Fruit fly (Drosophila melanogaster) whole organism, wandering third instar larva: ENCODE measurements around the gene CG32820.
"Not testable (repeated sequence)": the region's sequence is repeated elsewhere in the genome, so short reads cannot be mapped to it uniquely, and the experiment has no call there.

Source experiments
- Hr78 ChIP-seq: fragments of >200 bp; optimal IDR thresholded peaks from 2 replicates; lab custom pipeline; 2017; ENCODE audit warnings: missing biosample characterization, missing genetic modification characterization
- N ChIP-seq: fragments of >200 bp; optimal IDR thresholded peaks from 2 replicates; lab custom pipeline; 2018; ENCODE audit warnings: missing biosample characterization, missing external identifiers, missing genetic modification characterization
- br ChIP-seq: fragments of 200-800 bp; sonication (Bioruptor generic); optimal IDR thresholded peaks from 2 replicates; lab custom pipeline; 2016; ENCODE audit warnings: missing biosample characterization, missing genetic modification characterization
- brk ChIP-seq: fragments of 200-800 bp; sonication (Bioruptor generic); optimal IDR thresholded peaks from 2 replicates; lab custom pipeline; 2016; ENCODE audit warnings: missing biosample characterization, mild to moderate bottlenecking, missing genetic modification characterization
- fru ChIP-seq: fragments of 200-800 bp; sonication (Bioruptor generic); optimal IDR thresholded peaks from 3 replicates; lab custom pipeline; 2016; ENCODE audit warnings: missing biosample characterization, mild to moderate bottlenecking, missing genetic modification characterization
- lola ChIP-seq: fragments of >200 bp; optimal IDR thresholded peaks from 2 replicates; lab custom pipeline; 2017; ENCODE audit warnings: missing biosample characterization, missing genetic modification characterization
- pan ChIP-seq: fragments of >200 bp; optimal IDR thresholded peaks from 2 replicates; lab custom pipeline; 2017
- psq ChIP-seq: fragments of 200-800 bp; sonication (Bioruptor generic); optimal IDR thresholded peaks from 3 replicates; lab custom pipeline; 2017; ENCODE audit warnings: missing biosample characterization, mild to moderate bottlenecking, missing genetic modification characterization, moderate library complexity
- rgr ChIP-seq: fragments of 200-800 bp; sonication (Bioruptor generic); optimal IDR thresholded peaks from 3 replicates; lab custom pipeline; 2016; ENCODE audit warnings: missing biosample characterization, mild to moderate bottlenecking, missing genetic modification characterization

DNA sequence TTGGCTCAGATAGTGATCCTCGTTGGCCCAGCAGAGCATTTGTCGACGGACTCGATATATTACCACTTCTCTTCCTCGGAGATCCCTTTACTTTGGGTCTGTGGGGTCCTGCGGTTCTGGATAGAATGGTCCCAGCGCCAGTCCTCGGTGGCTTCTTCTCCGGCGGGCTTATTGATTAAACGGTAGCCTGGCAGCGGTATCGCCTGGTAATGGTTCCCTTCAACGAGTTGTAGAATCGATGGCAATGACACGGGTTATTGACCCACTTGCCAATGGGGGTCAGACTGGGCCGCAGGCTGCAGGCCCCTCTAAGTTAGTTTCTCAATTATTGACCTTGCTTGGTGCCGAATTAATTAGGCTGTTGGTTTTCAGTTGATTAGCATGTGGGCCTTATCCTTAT lies 6.0 kb upstream of the CG32820 start, which contains the start of gene CG32819:
- not testable (repeated sequence) for TF ChIP-seq psq (GFP tag; lab: Kevin White, UChicago); pan (lab: Kevin White, UChicago); lola (GFP tag; lab: Kevin White, UChicago); Hr78; brk; N (GFP tag; lab: Kevin White, UChicago); br (GFP tag; lab: Kevin White, UChicago); rgr (GFP tag; lab: Kevin White, UChicago); fru (GFP tag; lab: Kevin White, UChicago)
